Worm (Caenorhabditis elegans): ENCODE measurements around the gene panl-2.

DNA sequence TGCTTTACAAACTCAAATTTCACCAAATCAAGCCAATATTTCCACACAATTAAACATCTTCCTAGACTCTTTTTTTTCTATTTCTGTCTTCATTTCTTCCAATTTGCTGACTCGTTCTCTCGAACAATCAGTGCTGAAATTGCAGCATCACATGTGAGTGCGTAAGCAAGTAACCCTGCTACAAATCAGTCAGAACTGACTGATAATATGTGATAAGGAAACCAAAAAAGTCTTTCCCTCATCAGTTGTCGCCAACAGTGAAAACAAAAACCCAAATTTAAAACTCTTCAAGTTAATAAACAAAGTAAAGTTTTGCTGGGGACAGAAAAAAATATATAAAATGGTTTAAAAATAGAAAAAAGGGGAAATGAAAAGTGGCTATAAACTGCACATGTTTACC, 23.5 kb upstream of the panl-2 start:
- TF ChIP-seq dao-5 (tag; optimal IDR thresholded peaks at IDR 0.05) (no peak), him-1 (tag; optimal IDR thresholded peaks at IDR 0.05) (no peak), W03F9.2 (tag; optimal IDR thresholded peaks at IDR 0.05) (no peak)

Measured in whole organism, L4/young adult.